Fruit fly (Drosophila melanogaster): Measurements from ENCODE around the gene nAChRalpha4.

DNA sequence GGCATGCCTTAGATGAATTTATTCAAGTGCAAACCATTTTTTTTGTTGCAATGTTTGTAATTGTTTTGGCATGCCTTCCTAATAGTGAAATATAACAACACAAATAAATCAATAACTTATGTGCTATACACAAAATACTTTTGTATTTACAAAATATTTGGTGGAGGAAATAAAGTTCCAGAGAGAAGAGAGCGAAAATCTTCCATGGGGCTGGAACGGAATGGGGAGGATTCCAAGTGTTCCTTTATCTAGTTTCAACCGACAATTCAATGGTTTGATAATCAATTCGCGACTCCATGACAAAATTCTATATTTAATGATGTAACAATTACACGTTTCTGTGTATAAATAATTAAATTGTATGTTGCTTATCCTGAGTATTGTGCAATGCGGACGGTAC lies at the start of gene nAChRalpha4:
- TF ChIP-seq CG1620 (GFP tag; optimal IDR thresholded peaks at IDR 0.05) (no peak), CG11617 (GFP tag; optimal IDR thresholded peaks at IDR 0.05) (no peak), Mnt (GFP tag; optimal IDR thresholded peaks at IDR 0.05) (no peak)

All from whole organism, adult.